Fruit fly (Drosophila melanogaster) whole organism, embryonic: Measurements from ENCODE around the gene CG15394.

Experiments
- CG10321 ChIP-seq: fragments of 200-800 bp; sonication (Bioruptor generic); IDR thresholded peaks from 2 replicates; pipeline ENCODE4 v1.3.6; 2022; ENCODE audit warnings: missing biosample characterization, missing genetic modification characterization
- CG11504 ChIP-seq: fragments of 200-800 bp; sonication (Bioruptor generic); optimal IDR thresholded peaks from 3 replicates; lab custom pipeline; 2019; ENCODE audit warnings: missing biosample characterization, mild to moderate bottlenecking, missing genetic modification characterization, moderate library complexity
- Dll ChIP-seq: fragments of 200-800 bp; sonication (Bioruptor generic); IDR thresholded peaks from 4 replicates; pipeline ENCODE4 v1.3.6; 2022; ENCODE audit warnings: missing biosample characterization, missing genetic modification characterization; ENCODE audit not compliant: partially characterized antibody
- ci ChIP-seq: fragments of 200-800 bp; sonication (Bioruptor generic); IDR thresholded peaks from 3 replicates; pipeline ENCODE4 v1.3.6; 2022; ENCODE audit warnings: missing biosample characterization, missing genetic modification characterization
- mirr ChIP-seq: fragments of 200-800 bp; sonication (Bioruptor generic); optimal IDR thresholded peaks from 3 replicates; lab custom pipeline; 2018; ENCODE audit warnings: missing biosample characterization, mild to moderate bottlenecking, missing genetic modification characterization
- salm ChIP-seq: fragments of 200-800 bp; sonication (Bioruptor generic); optimal IDR thresholded peaks from 2 replicates; lab custom pipeline; 2018; ENCODE audit warnings: missing biosample characterization, mild to moderate bottlenecking, missing genetic modification characterization
- shn ChIP-seq: fragments of 200-800 bp; sonication (Bioruptor generic); optimal IDR thresholded peaks from 3 replicates; lab custom pipeline; 2016; ENCODE audit warnings: missing biosample characterization, missing genetic modification characterization
- ttk ChIP-seq: fragments of 200-800 bp; sonication (Bioruptor generic); IDR thresholded peaks from 2 replicates; pipeline ENCODE4 v2.1.2; 2022; ENCODE audit warnings: missing biosample characterization, missing genetic modification characterization

DNA sequence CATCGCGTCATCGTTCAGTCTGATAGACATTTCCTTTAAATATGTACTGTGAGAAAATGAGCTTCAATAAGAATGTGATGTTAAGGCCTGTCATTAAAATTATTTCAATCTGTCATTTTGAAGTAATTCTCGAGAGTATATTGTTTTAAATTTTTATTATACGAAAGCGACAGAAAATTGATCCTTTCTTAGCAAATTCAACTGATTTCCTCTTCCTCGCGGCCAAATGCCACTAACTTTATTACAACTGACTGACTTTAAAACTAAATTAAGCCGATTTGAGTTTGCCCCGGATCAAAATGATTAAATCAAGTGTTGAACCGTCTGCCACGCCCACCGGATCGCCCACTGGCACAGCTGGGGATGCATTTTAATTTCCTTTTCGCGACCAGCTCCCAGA lies 38.9 kb upstream of the CG15394 start, which contains the start of gene CG3515:
- TF ChIP-seq CG10321 (GFP tag; lab: Robert Waterston, UW) (no peak), salm (no peak), ttk (GFP tag; lab: Robert Waterston, UW) (no peak), CG11504 (tag; lab: Kevin White, UChicago) (no peak), shn (no peak), ci (GFP tag; lab: Robert Waterston, UW) (no peak), mirr (GFP tag; lab: Kevin White, UChicago) (no peak), Dll (GFP tag; lab: Robert Waterston, UW) (no peak)
